Fruit fly (Drosophila melanogaster) whole organism, wandering third instar larva: ENCODE data around the gene CycH.

Experiments
- Abd-B ChIP-seq: fragments of >200 bp; optimal IDR thresholded peaks from 2 replicates; lab custom pipeline; 2017; ENCODE audit warnings: missing biosample characterization, missing genetic modification characterization
- Dfd ChIP-seq: fragments of >200 bp; optimal IDR thresholded peaks from 2 replicates; lab custom pipeline; 2017; ENCODE audit warnings: missing biosample characterization, missing genetic modification characterization
- HLH106 ChIP-seq: fragments of 200-800 bp; optimal IDR thresholded peaks from 3 replicates; lab custom pipeline; 2019; ENCODE audit warnings: missing biosample characterization, mild to moderate bottlenecking, missing genetic modification characterization, moderate library complexity
- Jra ChIP-seq: sonication (Bioruptor generic); optimal IDR thresholded peaks from 2 replicates; lab custom pipeline; 2016; ENCODE audit warnings: missing biosample characterization, missing genetic modification characterization
- Mio ChIP-seq: sonication (Bioruptor generic); optimal IDR thresholded peaks from 2 replicates; lab custom pipeline; 2016; ENCODE audit warnings: missing biosample characterization, missing genetic modification characterization
- N ChIP-seq: fragments of >200 bp; optimal IDR thresholded peaks from 2 replicates; lab custom pipeline; 2018; ENCODE audit warnings: missing biosample characterization, missing external identifiers, missing genetic modification characterization
- Vsx2 ChIP-seq: fragments of 200-300, 225-300 bp; sonication (Bioruptor generic); optimal IDR thresholded peaks from 2 replicates; lab custom pipeline; 2018; ENCODE audit warnings: missing biosample characterization, missing genetic modification characterization; ENCODE audit not compliant: partially characterized antibody
- pan ChIP-seq: fragments of >200 bp; optimal IDR thresholded peaks from 2 replicates; lab custom pipeline; 2017
- psq ChIP-seq: fragments of 200-800 bp; sonication (Bioruptor generic); optimal IDR thresholded peaks from 3 replicates; lab custom pipeline; 2017; ENCODE audit warnings: missing biosample characterization, mild to moderate bottlenecking, missing genetic modification characterization, moderate library complexity
- sv ChIP-seq: fragments of 200-800 bp; sonication (Bioruptor generic); optimal IDR thresholded peaks from 3 replicates; lab custom pipeline; 2016; ENCODE audit warnings: missing biosample characterization, missing genetic modification characterization
- tai ChIP-seq: sonication (Bioruptor generic); optimal IDR thresholded peaks from 2 replicates; lab custom pipeline; 2016; ENCODE audit warnings: missing biosample characterization, missing genetic modification characterization

DNA sequence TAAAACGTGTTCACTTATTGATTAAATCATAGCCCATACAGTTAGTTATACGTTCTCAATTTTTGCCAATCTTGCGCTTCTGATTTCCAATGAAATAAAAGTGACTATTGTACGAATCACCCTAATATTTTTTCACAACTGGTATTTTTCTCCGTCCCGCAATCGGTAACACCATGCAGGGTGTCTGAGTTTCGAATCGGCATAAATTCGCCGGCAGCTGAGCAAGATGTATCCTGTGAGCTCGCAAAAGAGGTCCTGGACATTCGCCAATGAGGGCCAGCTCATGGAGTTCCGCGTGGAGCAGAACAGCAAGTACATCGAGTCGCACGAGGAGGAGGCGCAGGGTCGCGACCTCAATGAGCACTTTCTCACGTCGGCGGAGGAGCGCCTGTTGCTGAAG, at the start of gene CycH:
- TF ChIP-seq psq (GFP tag; lab: Kevin White, UChicago): no peak
- no peak for TF ChIP-seq Vsx2
- no peak for TF ChIP-seq Dfd (GFP tag; lab: Kevin White, UChicago)
- TF ChIP-seq Jra (GFP tag; lab: Kevin White, UChicago): no peak
- no peak for TF ChIP-seq pan (lab: Kevin White, UChicago)
- TF ChIP-seq HLH106 (tag; lab: Kevin White, UChicago): peak; percentile 42
- no peak for TF ChIP-seq Abd-B
- TF ChIP-seq sv (GFP tag; lab: Kevin White, UChicago): no peak
- no peak for TF ChIP-seq Mio (GFP tag; lab: Kevin White, UChicago)
- no peak for TF ChIP-seq tai (GFP tag; lab: Kevin White, UChicago)
- TF ChIP-seq N (GFP tag; lab: Kevin White, UChicago): no peak
